Fruit fly (Drosophila melanogaster) whole organism, wandering third instar larva: Measurements from ENCODE around the gene slow.
A peak's percentile ranks its signal among the peaks of the same experiment; 100 is the strongest.

ENCODE experiments used
- CrebA ChIP-seq: fragments of 200-800 bp; sonication (Bioruptor generic); optimal IDR thresholded peaks from 2 replicates; lab custom pipeline; 2016; ENCODE audit warnings: missing biosample characterization, mild to moderate bottlenecking, missing genetic modification characterization, borderline replicate concordance
- Dif ChIP-seq: fragments of 200-275, 200-300 bp; sonication (Bioruptor generic); optimal IDR thresholded peaks from 2 replicates; lab custom pipeline; 2018; ENCODE audit warnings: missing biosample characterization, missing genetic modification characterization; ENCODE audit not compliant: partially characterized antibody
- HLH106 ChIP-seq: fragments of 200-800 bp; optimal IDR thresholded peaks from 3 replicates; lab custom pipeline; 2019; ENCODE audit warnings: missing biosample characterization, mild to moderate bottlenecking, missing genetic modification characterization, moderate library complexity
- Hnf4 ChIP-seq: fragments of 200-800 bp; sonication (Bioruptor generic); optimal IDR thresholded peaks from 2 replicates; lab custom pipeline; 2016; ENCODE audit warnings: missing biosample characterization, mild to moderate bottlenecking, missing genetic modification characterization
- Hr78 ChIP-seq: fragments of >200 bp; optimal IDR thresholded peaks from 2 replicates; lab custom pipeline; 2017; ENCODE audit warnings: missing biosample characterization, missing genetic modification characterization
- Myc ChIP-seq: fragments of >200 bp; optimal IDR thresholded peaks from 2 replicates; lab custom pipeline; 2017
- N ChIP-seq: fragments of >200 bp; optimal IDR thresholded peaks from 2 replicates; lab custom pipeline; 2018; ENCODE audit warnings: missing biosample characterization, missing external identifiers, missing genetic modification characterization
- OdsH ChIP-seq: fragments of 200-800 bp; sonication (Bioruptor generic); optimal IDR thresholded peaks from 2 replicates; lab custom pipeline; 2016; ENCODE audit warnings: missing biosample characterization, mild to moderate bottlenecking, missing genetic modification characterization
- Sp1 ChIP-seq: fragments of 200-800 bp; sonication (Bioruptor generic); optimal IDR thresholded peaks from 3 replicates; lab custom pipeline; 2019; ENCODE audit warnings: missing biosample characterization, mild to moderate bottlenecking, missing genetic modification characterization, moderate library complexity
- br ChIP-seq: fragments of 200-800 bp; sonication (Bioruptor generic); optimal IDR thresholded peaks from 2 replicates; lab custom pipeline; 2016; ENCODE audit warnings: missing biosample characterization, missing genetic modification characterization
- dl ChIP-seq, 2 experiments: fragments of 175-275, 200-275 bp in 1 of 2; fragments of 200-275 bp in 1 of 2; sonication (Bioruptor generic); optimal IDR thresholded peaks; lab custom pipeline; 2018; ENCODE audit warnings: mild to moderate bottlenecking in 2 of 2, missing biosample characterization in 2 of 2, missing genetic modification characterization in 2 of 2, moderate library complexity in 2 of 2; ENCODE audit not compliant: partially characterized antibody in 2 of 2, insufficient read depth in 1 of 2
- dmrt93B ChIP-seq: fragments of 200-800 bp; sonication (Bioruptor generic); optimal IDR thresholded peaks from 2 replicates; lab custom pipeline; 2018; ENCODE audit warnings: missing biosample characterization, mild to moderate bottlenecking, missing genetic modification characterization
- dsf ChIP-seq: sonication (Bioruptor generic); optimal IDR thresholded peaks from 2 replicates; lab custom pipeline; 2016; ENCODE audit warnings: missing biosample characterization, missing genetic modification characterization, borderline replicate concordance
- ey ChIP-seq: fragments of 200-800 bp; sonication (Bioruptor generic); optimal IDR thresholded peaks from 2 replicates; lab custom pipeline; 2016; ENCODE audit warnings: missing biosample characterization, missing genetic modification characterization
- foxo ChIP-seq, 2 experiments: fragments of 200-800 bp; sonication (Bioruptor generic); optimal IDR thresholded peaks; 2 replicates in 1 of 2; 3 replicates in 1 of 2; lab custom pipeline; 2016 to 2017; ENCODE audit warnings: missing biosample characterization in 2 of 2, missing genetic modification characterization in 2 of 2
- fru ChIP-seq: fragments of 200-800 bp; sonication (Bioruptor generic); optimal IDR thresholded peaks from 3 replicates; lab custom pipeline; 2016; ENCODE audit warnings: missing biosample characterization, mild to moderate bottlenecking, missing genetic modification characterization
- h ChIP-seq: fragments of 200-800 bp; sonication (Bioruptor generic); optimal IDR thresholded peaks from 3 replicates; lab custom pipeline; 2016; ENCODE audit warnings: missing biosample characterization, mild to moderate bottlenecking, missing genetic modification characterization
- lola ChIP-seq: fragments of >200 bp; optimal IDR thresholded peaks from 2 replicates; lab custom pipeline; 2017; ENCODE audit warnings: missing biosample characterization, missing genetic modification characterization
- psq ChIP-seq: fragments of 200-800 bp; sonication (Bioruptor generic); optimal IDR thresholded peaks from 3 replicates; lab custom pipeline; 2017; ENCODE audit warnings: missing biosample characterization, mild to moderate bottlenecking, missing genetic modification characterization, moderate library complexity
- rgr ChIP-seq: fragments of 200-800 bp; sonication (Bioruptor generic); optimal IDR thresholded peaks from 3 replicates; lab custom pipeline; 2016; ENCODE audit warnings: missing biosample characterization, mild to moderate bottlenecking, missing genetic modification characterization
- sage ChIP-seq: fragments of 200-800 bp; sonication (Bioruptor generic); optimal IDR thresholded peaks from 2 replicates; lab custom pipeline; 2016; ENCODE audit warnings: missing biosample characterization, mild to moderate bottlenecking, missing genetic modification characterization
- tai ChIP-seq: sonication (Bioruptor generic); optimal IDR thresholded peaks from 2 replicates; lab custom pipeline; 2016; ENCODE audit warnings: missing biosample characterization, missing genetic modification characterization
- usp ChIP-seq: fragments of >200 bp; optimal IDR thresholded peaks from 2 replicates; lab custom pipeline; 2017; ENCODE audit warnings: missing biosample characterization, missing genetic modification characterization
- woc ChIP-seq: sonication (Bioruptor generic); optimal IDR thresholded peaks from 2 replicates; lab custom pipeline; 2016; ENCODE audit warnings: missing biosample characterization, mild to moderate bottlenecking, missing genetic modification characterization

The slow gene

dm6 chr3L:4383104-4383503, 1.1 kb upstream of the slow start:
- TF ChIP-seq foxo (GFP tag; optimal IDR thresholded peaks at IDR 0.05; lab: Kevin White, UChicago) (peak in 1 of 2 experiments; percentile 48), OdsH (GFP tag; lab: Kevin White, UChicago) (peak; percentile 31), Hnf4 (GFP tag; lab: Kevin White, UChicago) (peak; percentile 23), usp (no peak), br (GFP tag; lab: Kevin White, UChicago) (peak; percentile 33), rgr (GFP tag; lab: Kevin White, UChicago) (peak; percentile 30), HLH106 (tag; lab: Kevin White, UChicago) (peak; percentile 29), N (GFP tag; lab: Kevin White, UChicago) (no peak), fru (GFP tag; lab: Kevin White, UChicago) (peak; percentile 47), Sp1 (GFP tag; lab: Kevin White, UChicago) (peak; percentile 9), ey (GFP tag; lab: Kevin White, UChicago) (peak; percentile 26), h (GFP tag; lab: Kevin White, UChicago) (peak; percentile 41), CrebA (GFP tag; lab: Kevin White, UChicago) (no peak), sage (GFP tag; lab: Kevin White, UChicago) (no peak), tai (no peak)

- TF ChIP-seq dmrt93B (GFP tag; lab: Kevin White, UChicago) (peak; percentile 18), Sp1 (GFP tag; lab: Kevin White, UChicago) (no peak), fru (GFP tag; lab: Kevin White, UChicago) (no peak), woc (peak; percentile 39), ey (GFP tag; lab: Kevin White, UChicago) (no peak), OdsH (GFP tag; lab: Kevin White, UChicago) (no peak), psq (GFP tag; lab: Kevin White, UChicago) (no peak), Myc (lab: Kevin White, UChicago) (peak; percentile 87)
- TF ChIP-seq, all 38 proteins: peak for 3
These were observed 508 bp upstream of the slow start for dm6 chr3L:4383543-4384325.

dm6 chr3L:4388215-4388614, 4.0 kb downstream of the slow start:
- TF ChIP-seq Hr78 (GFP tag; lab: Kevin White, UChicago) (no peak), Hnf4 (GFP tag; lab: Kevin White, UChicago) (no peak), Myc (lab: Kevin White, UChicago) (no peak)

- TF ChIP-seq ey (GFP tag; lab: Kevin White, UChicago) (peak; percentile 15), h (GFP tag; lab: Kevin White, UChicago) (peak; percentile 39), Dif (GFP tag; lab: Kevin White, UChicago) (no peak)
These were observed 4.9 kb downstream of the slow start for dm6 chr3L:4389104-4389503.

dm6 chr3L:4392851-4393250, 8.6 kb downstream of the slow start:
- no peak for TF ChIP-seq h (GFP tag; lab: Kevin White, UChicago)
- TF ChIP-seq rgr (GFP tag; lab: Kevin White, UChicago): no peak
- TF ChIP-seq dl (GFP tag; optimal IDR thresholded peaks at IDR 0.05; lab: Kevin White, UChicago; ENCODE audit: insufficient read depth in 1 of 2, partially characterized antibody in 2 of 2): no peak
- TF ChIP-seq foxo (GFP tag; optimal IDR thresholded peaks at IDR 0.05; lab: Kevin White, UChicago): no peak
- no peak for TF ChIP-seq woc
- no peak for TF ChIP-seq HLH106 (tag; lab: Kevin White, UChicago)
- TF ChIP-seq lola: no peak

- TF ChIP-seq Hr78 (GFP tag; lab: Kevin White, UChicago) (no peak), dsf (GFP tag; lab: Kevin White, UChicago) (no peak), psq (GFP tag; lab: Kevin White, UChicago) (no peak)
These were observed 9.4 kb downstream of the slow start for dm6 chr3L:4393642-4394041.
